Fruit fly (Drosophila melanogaster) whole organism, prepupa: ENCODE data around the gene PK2-R1.
A peak's percentile ranks its signal among the peaks of the same experiment; 100 is the strongest.

Source experiments
- Blimp-1 ChIP-seq: fragments of 200-800 bp; sonication (Bioruptor generic); optimal IDR thresholded peaks from 3 replicates; lab custom pipeline; 2017; ENCODE audit warnings: missing biosample characterization, missing genetic modification characterization, mild to moderate bottlenecking, moderate library complexity, missing genetic modification reagents
- CG10631 ChIP-seq: fragments of 200-800 bp; sonication (Bioruptor generic); optimal IDR thresholded peaks from 2 replicates; lab custom pipeline; 2016; ENCODE audit warnings: missing biosample characterization, missing genetic modification characterization
- CG11294 ChIP-seq: fragments of 200-800 bp; sonication (Bioruptor generic); IDR thresholded peaks from 2 replicates; pipeline ENCODE4 v1.3.6; 2022; ENCODE audit warnings: missing biosample characterization, missing genetic modification characterization
- CG11762 ChIP-seq: fragments of 200-800 bp; sonication (Bioruptor generic); optimal IDR thresholded peaks from 3 replicates; lab custom pipeline; 2016; ENCODE audit warnings: missing biosample characterization, missing genetic modification characterization; ENCODE audit not compliant: insufficient read depth
- CG1621 ChIP-seq: fragments of 200-800 bp; sonication (Bioruptor generic); optimal IDR thresholded peaks from 3 replicates; lab custom pipeline; 2018; ENCODE audit warnings: missing biosample characterization, mild to moderate bottlenecking, missing genetic modification characterization
- CG16779 ChIP-seq: fragments of 200-800 bp; sonication (Bioruptor generic); optimal IDR thresholded peaks from 3 replicates; lab custom pipeline; 2017; ENCODE audit warnings: missing biosample characterization, mild to moderate bottlenecking, missing genetic modification characterization
- CG31627 ChIP-seq: fragments of 200-800 bp; sonication (Bioruptor generic); optimal IDR thresholded peaks from 3 replicates; lab custom pipeline; 2016; ENCODE audit warnings: missing biosample characterization, missing genetic modification characterization
- CG32006 ChIP-seq: fragments of 200-800 bp; sonication (Bioruptor generic); optimal IDR thresholded peaks from 3 replicates; lab custom pipeline; 2017; ENCODE audit warnings: missing biosample characterization, mild to moderate bottlenecking, missing genetic modification characterization
- CG34406 ChIP-seq: fragments of 200-800 bp; sonication (Bioruptor generic); optimal IDR thresholded peaks from 3 replicates; lab custom pipeline; 2016; ENCODE audit warnings: missing biosample characterization, missing genetic modification characterization
- CG3919 ChIP-seq: fragments of 200-800 bp; sonication (Bioruptor generic); optimal IDR thresholded peaks from 3 replicates; lab custom pipeline; 2016; ENCODE audit warnings: missing biosample characterization, missing genetic modification characterization
- CG4318 ChIP-seq: fragments of 200-800 bp; sonication (Bioruptor generic); optimal IDR thresholded peaks from 3 replicates; lab custom pipeline; 2017; ENCODE audit warnings: missing biosample characterization, mild to moderate bottlenecking, missing genetic modification characterization
- CG6163 ChIP-seq: fragments of 200-800 bp; sonication (Bioruptor generic); IDR thresholded peaks from 3 replicates; pipeline ENCODE4 v1.3.6; 2022; ENCODE audit warnings: missing biosample characterization, missing genetic modification characterization
- CG6276 ChIP-seq: fragments of 200-800 bp; sonication (Bioruptor generic); optimal IDR thresholded peaks from 2 replicates; lab custom pipeline; 2017; ENCODE audit warnings: missing biosample characterization, mild to moderate bottlenecking, missing genetic modification characterization
- CG6792 ChIP-seq: fragments of 200-800 bp; sonication (Bioruptor generic); optimal IDR thresholded peaks from 3 replicates; lab custom pipeline; 2016; ENCODE audit warnings: missing biosample characterization, missing genetic modification characterization
- CG6808 ChIP-seq: fragments of 200-800 bp; sonication (Bioruptor generic); optimal IDR thresholded peaks from 3 replicates; lab custom pipeline; 2017; ENCODE audit warnings: missing biosample characterization, missing genetic modification characterization, mild to moderate bottlenecking, moderate library complexity, missing genetic modification reagents
- CG6854 ChIP-seq: fragments of 200-800 bp; sonication (Bioruptor generic); optimal IDR thresholded peaks from 2 replicates; lab custom pipeline; 2017; ENCODE audit warnings: missing biosample characterization, mild to moderate bottlenecking, missing genetic modification characterization
- CG7368 ChIP-seq: fragments of 200-800 bp; sonication (Bioruptor generic); optimal IDR thresholded peaks from 3 replicates; lab custom pipeline; 2016; ENCODE audit warnings: missing biosample characterization, missing genetic modification characterization
- CG8319 ChIP-seq: fragments of 200-800 bp; sonication (Bioruptor generic); optimal IDR thresholded peaks from 3 replicates; lab custom pipeline; 2016; ENCODE audit warnings: missing biosample characterization, missing genetic modification characterization
- CG8632 ChIP-seq: fragments of 200-800 bp; sonication (Bioruptor generic); optimal IDR thresholded peaks from 3 replicates; lab custom pipeline; 2016; ENCODE audit warnings: missing biosample characterization, missing genetic modification characterization
- CG9139 ChIP-seq: fragments of 200-800 bp; sonication (Bioruptor generic); optimal IDR thresholded peaks from 3 replicates; lab custom pipeline; 2017; ENCODE audit warnings: missing biosample characterization, mild to moderate bottlenecking, missing genetic modification characterization
- Eip75B ChIP-seq: fragments of 200-800 bp; sonication (Bioruptor generic); optimal IDR thresholded peaks from 3 replicates; lab custom pipeline; 2016; ENCODE audit warnings: missing biosample characterization, missing genetic modification characterization
- Eip93F ChIP-seq: fragments of 200-800 bp; sonication (Bioruptor generic); optimal IDR thresholded peaks from 2 replicates; lab custom pipeline; 2016; ENCODE audit warnings: missing biosample characterization, mild to moderate bottlenecking, missing genetic modification characterization
- Ets96B ChIP-seq: fragments of 200-800 bp; optimal IDR thresholded peaks from 2 replicates; lab custom pipeline; 2019; ENCODE audit warnings: missing biosample characterization, mild to moderate bottlenecking, missing genetic modification characterization, moderate library complexity
- Lpt ChIP-seq: fragments of 200-800 bp; sonication (Bioruptor generic); optimal IDR thresholded peaks from 3 replicates; lab custom pipeline; 2016; ENCODE audit warnings: missing biosample characterization, missing genetic modification characterization
- OdsH ChIP-seq: fragments of 200-800 bp; sonication (Bioruptor generic); optimal IDR thresholded peaks from 3 replicates; lab custom pipeline; 2016; ENCODE audit warnings: missing biosample characterization, missing genetic modification characterization
- Smox ChIP-seq: fragments of 200-800 bp; sonication (Bioruptor generic); optimal IDR thresholded peaks from 3 replicates; lab custom pipeline; 2016; ENCODE audit warnings: missing biosample characterization, missing genetic modification characterization
- Sox102F ChIP-seq: fragments of 200-800 bp; sonication (Bioruptor generic); optimal IDR thresholded peaks from 2 replicates; lab custom pipeline; 2016; ENCODE audit warnings: missing biosample characterization, mild to moderate bottlenecking, missing genetic modification characterization
- Sox14 ChIP-seq: fragments of 200-800 bp; sonication (Bioruptor generic); optimal IDR thresholded peaks from 3 replicates; lab custom pipeline; 2016; ENCODE audit warnings: missing biosample characterization, missing genetic modification characterization
- Sox15 ChIP-seq: fragments of 200-800 bp; sonication (Bioruptor generic); optimal IDR thresholded peaks from 3 replicates; lab custom pipeline; 2016; ENCODE audit warnings: missing biosample characterization, missing genetic modification characterization
- achi ChIP-seq: fragments of 200-800 bp; sonication (Bioruptor generic); optimal IDR thresholded peaks from 3 replicates; lab custom pipeline; 2016; ENCODE audit warnings: missing biosample characterization, missing genetic modification characterization
- cyc ChIP-seq: fragments of 200-800 bp; sonication (Bioruptor generic); optimal IDR thresholded peaks from 3 replicates; lab custom pipeline; 2016; ENCODE audit warnings: missing biosample characterization, missing genetic modification characterization
- dac ChIP-seq: fragments of 200-800 bp; sonication (Bioruptor generic); optimal IDR thresholded peaks from 2 replicates; lab custom pipeline; 2017; ENCODE audit warnings: missing biosample characterization, mild to moderate bottlenecking, missing genetic modification characterization
- dsx ChIP-seq: fragments of 200-800 bp; optimal IDR thresholded peaks from 3 replicates; lab custom pipeline; 2019; ENCODE audit warnings: missing biosample characterization, mild to moderate bottlenecking, missing genetic modification characterization, moderate library complexity; ENCODE audit not compliant: poor library complexity, severe bottlenecking
- esn ChIP-seq: fragments of 200-800 bp; sonication (Bioruptor generic); optimal IDR thresholded peaks from 2 replicates; lab custom pipeline; 2016; ENCODE audit warnings: missing biosample characterization, mild to moderate bottlenecking, missing genetic modification characterization, moderate library complexity
- fd59A ChIP-seq: fragments of 200-800 bp; sonication (Bioruptor generic); optimal IDR thresholded peaks from 2 replicates; lab custom pipeline; 2017; ENCODE audit warnings: missing biosample characterization, mild to moderate bottlenecking, missing genetic modification characterization, missing genetic modification reagents
- fd85E ChIP-seq: fragments of 200-800 bp; sonication (Bioruptor generic); optimal IDR thresholded peaks from 3 replicates; lab custom pipeline; 2016; ENCODE audit warnings: missing biosample characterization, missing genetic modification characterization
- fkh ChIP-seq: fragments of 200-800 bp; sonication (Bioruptor generic); optimal IDR thresholded peaks from 3 replicates; lab custom pipeline; 2017; ENCODE audit warnings: missing biosample characterization, mild to moderate bottlenecking, missing genetic modification characterization, moderate library complexity
- pdm3 ChIP-seq: fragments of 200-800 bp; sonication (Bioruptor generic); optimal IDR thresholded peaks from 3 replicates; lab custom pipeline; 2016; ENCODE audit warnings: missing biosample characterization, missing genetic modification characterization
- spab ChIP-seq: fragments of 200-800 bp; sonication (Bioruptor generic); optimal IDR thresholded peaks from 2 replicates; lab custom pipeline; 2017; ENCODE audit warnings: missing biosample characterization, mild to moderate bottlenecking, missing genetic modification characterization, missing genetic modification reagents
- ss ChIP-seq, 2 experiments: fragments of 200-800 bp; sonication (Bioruptor generic); optimal IDR thresholded peaks; 2 replicates in 1 of 2; 3 replicates in 1 of 2; lab custom pipeline; 2017 to 2018; ENCODE audit warnings: mild to moderate bottlenecking in 2 of 2, missing biosample characterization in 2 of 2, missing genetic modification characterization in 2 of 2, moderate library complexity in 1 of 2
- svp ChIP-seq: fragments of 200-800 bp; sonication (Bioruptor generic); peaks from one replicate; lab custom pipeline; 2016; ENCODE audit warnings: missing biosample characterization, missing genetic modification characterization
- vri ChIP-seq: fragments of 200-800 bp; sonication (Bioruptor generic); optimal IDR thresholded peaks from 3 replicates; lab custom pipeline; 2016; ENCODE audit warnings: missing biosample characterization, mild to moderate bottlenecking, missing genetic modification characterization

PK2-R1 gene

DNA sequence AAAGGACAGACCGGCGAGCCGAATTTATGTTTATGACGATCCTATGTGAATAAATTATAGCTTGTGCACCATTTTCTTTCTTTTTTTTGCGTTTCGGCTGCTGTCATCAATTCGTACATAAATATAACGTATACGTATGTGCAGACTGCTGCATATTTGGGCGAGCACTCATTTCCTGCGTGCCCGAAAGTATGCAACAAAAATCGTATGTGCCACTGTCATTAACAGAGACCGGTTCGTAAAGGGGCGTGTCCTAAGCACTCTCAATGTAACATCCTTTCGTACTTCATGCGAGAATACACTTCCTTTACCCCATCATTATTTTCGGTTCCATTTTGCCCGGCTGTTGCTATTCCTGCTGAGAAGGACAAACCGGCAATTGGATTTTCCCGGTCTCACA lies 22.0 kb downstream of the PK2-R1 start (continued):
- TF ChIP-seq cyc = no peak
- TF ChIP-seq spab (GFP tag; lab: Kevin White, UChicago) = no peak
- TF ChIP-seq Ets96B = no peak
- TF ChIP-seq CG8319 (GFP tag; lab: Kevin White, UChicago) = no peak
- no peak for TF ChIP-seq Sox15 (GFP tag; lab: Kevin White, UChicago)
- TF ChIP-seq Smox (GFP tag; lab: Kevin White, UChicago) = no peak

dm6 chr3R:13363347-13363994 lies 25.3 kb downstream of the PK2-R1 start:
- TF ChIP-seq CG7368 = no peak
- TF ChIP-seq CG3919 (GFP tag; lab: Kevin White, UChicago) = no peak
- no peak for TF ChIP-seq CG32006 (GFP tag; lab: Kevin White, UChicago)

dm6 chr3R:13364175-13365174 lies 26.3 kb downstream of the PK2-R1 start, which contains the start of gene Dic1:
TSS of gene Dic1 (plus strand) at chr3R:13364938.
- peak; percentile 83 to 93 for TF ChIP-seq ss (GFP tag; optimal IDR thresholded peaks at IDR 0.05; lab: Kevin White, UChicago)
- TF ChIP-seq Eip93F (GFP tag; lab: Kevin White, UChicago) = peak; percentile 89
- TF ChIP-seq CG34406 (GFP tag; lab: Kevin White, UChicago) = peak; percentile 98
- TF ChIP-seq CG9139 = peak; percentile 90
- TF ChIP-seq CG6276 = peak; percentile 98
- peak; percentile 95 for TF ChIP-seq CG6808 (GFP tag; lab: Kevin White, UChicago)
- TF ChIP-seq fd59A (GFP tag; lab: Kevin White, UChicago) = peak; percentile 92
- peak; percentile 97 for TF ChIP-seq Eip75B (GFP tag; lab: Kevin White, UChicago)
- peak; percentile 96 for TF ChIP-seq Sox14 (GFP tag; lab: Kevin White, UChicago)
- TF ChIP-seq esn = peak; percentile 99
- peak; percentile 95 for TF ChIP-seq dac (GFP tag; lab: Kevin White, UChicago)
- peak; percentile 96 for TF ChIP-seq CG31627 (GFP tag; lab: Kevin White, UChicago)
- TF ChIP-seq vri (GFP tag; lab: Kevin White, UChicago) = peak; percentile 87
- TF ChIP-seq CG7368 = peak; percentile 92
- peak; percentile 97 for TF ChIP-seq pdm3 (GFP tag; lab: Kevin White, UChicago)
- peak; percentile 99 for TF ChIP-seq CG32006 (GFP tag; lab: Kevin White, UChicago)
- peak; percentile 98 for TF ChIP-seq Lpt (GFP tag; lab: Kevin White, UChicago)
- TF ChIP-seq fkh (GFP tag; lab: Kevin White, UChicago) = peak; percentile 66
- peak; percentile 85 for TF ChIP-seq dsx (GFP tag; lab: Kevin White, UChicago)
- peak; percentile 96 for TF ChIP-seq Sox15 (GFP tag; lab: Kevin White, UChicago)
- TF ChIP-seq OdsH (GFP tag; lab: Kevin White, UChicago) = peak; percentile 98
- TF ChIP-seq CG4318 (GFP tag; lab: Kevin White, UChicago) = peak; percentile 98
- TF ChIP-seq CG1621 = peak; percentile 79
- peak; percentile 100 for TF ChIP-seq svp (GFP tag; lab: Kevin White, UChicago)
- TF ChIP-seq achi (GFP tag; lab: Kevin White, UChicago) = peak; percentile 97
- peak; percentile 97 for TF ChIP-seq Sox102F (GFP tag; lab: Kevin White, UChicago)
- TF ChIP-seq CG11762 (GFP tag; lab: Kevin White, UChicago) = peak; percentile 98
- peak; percentile 98 for TF ChIP-seq CG8632
- peak; percentile 94 for TF ChIP-seq Blimp-1 (GFP tag; lab: Kevin White, UChicago)
- peak; percentile 85; the same call in 1 of the 2 replicates for TF ChIP-seq CG11294 (GFP tag; lab: Robert Waterston, UW)
- TF ChIP-seq CG6163 = peak; percentile 92
- TF ChIP-seq fd85E (GFP tag; lab: Kevin White, UChicago) = peak; percentile 85
- peak; percentile 96 for TF ChIP-seq CG6854
- TF ChIP-seq CG3919 (GFP tag; lab: Kevin White, UChicago) = peak; percentile 98
- TF ChIP-seq Ets96B = peak; percentile 95
- peak; percentile 93 for TF ChIP-seq CG16779
- TF ChIP-seq CG10631 (GFP tag; lab: Kevin White, UChicago) = peak; percentile 96
- peak; percentile 97 for TF ChIP-seq Smox (GFP tag; lab: Kevin White, UChicago)
- peak; percentile 96 for TF ChIP-seq CG6792 (GFP tag; lab: Kevin White, UChicago)
- peak; percentile 97 for TF ChIP-seq spab (GFP tag; lab: Kevin White, UChicago)
